Fruit fly (Drosophila melanogaster) whole organism, wandering third instar larva: ENCODE data around the gene tipE.

Experiments
- CG32264 ChIP-seq: fragments of 200-800 bp; sonication (Bioruptor generic); optimal IDR thresholded peaks from 2 replicates; lab custom pipeline; 2016; ENCODE audit warnings: missing biosample characterization, missing genetic modification characterization
- dmrt93B ChIP-seq: fragments of 200-800 bp; sonication (Bioruptor generic); optimal IDR thresholded peaks from 2 replicates; lab custom pipeline; 2018; ENCODE audit warnings: missing biosample characterization, mild to moderate bottlenecking, missing genetic modification characterization

DNA sequence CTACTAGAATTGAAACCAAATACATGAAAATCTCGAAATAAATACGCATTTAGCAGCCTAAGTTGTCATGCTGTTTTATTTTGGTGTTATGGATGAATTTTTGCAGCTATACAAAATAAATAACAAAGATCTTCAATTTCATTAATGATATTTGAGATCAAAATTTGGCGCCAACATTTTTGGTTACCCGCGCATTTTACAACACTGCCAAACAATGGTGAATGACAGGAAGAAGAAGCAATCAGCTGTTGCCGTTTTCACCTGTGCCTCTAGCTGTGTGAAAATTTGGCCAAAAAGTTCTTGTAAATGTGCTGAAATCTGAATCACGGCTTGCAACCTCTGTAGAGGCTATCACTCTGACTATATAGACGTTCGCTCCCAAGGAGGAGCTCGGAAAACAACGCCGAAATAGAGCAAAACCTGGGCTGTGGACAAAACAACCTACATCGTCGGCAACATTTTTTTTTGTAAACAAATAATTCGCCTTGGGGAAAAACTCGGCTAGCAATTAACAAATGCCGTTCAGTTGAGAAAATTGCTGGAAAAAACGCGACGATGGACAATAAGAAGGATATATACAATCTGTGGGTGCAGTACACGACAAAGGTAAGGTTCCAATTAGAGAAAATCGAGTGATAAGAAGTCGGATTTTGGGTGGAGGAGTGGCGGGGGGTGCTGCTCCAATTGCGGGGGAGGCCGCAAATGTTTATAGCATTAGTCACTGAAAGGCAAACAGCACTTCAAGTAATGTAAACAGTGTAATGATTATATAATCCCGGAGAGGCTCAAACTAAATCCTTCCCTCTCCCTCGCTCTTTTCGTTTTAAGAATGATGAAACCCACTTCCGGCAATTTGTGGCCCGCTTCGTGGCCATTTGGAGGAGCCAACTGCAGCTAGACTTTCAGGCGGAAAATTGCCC, 5.7 kb downstream of the tipE start, which contains the start of gene CG43367:
- no peak for TF ChIP-seq dmrt93B (GFP tag; lab: Kevin White, UChicago)
- no peak for TF ChIP-seq CG32264 (GFP tag; lab: Kevin White, UChicago)
